Worm (Caenorhabditis elegans) whole organism, L1 larva: Measurements from ENCODE around the gene F38G1.3.

ENCODE experiments used
- C34B4.2 ChIP-seq: sonication (generic microtip); optimal IDR thresholded peaks from 2 replicates; lab custom pipeline; 2017; ENCODE audit warnings: mild to moderate bottlenecking, missing genetic modification characterization, missing compliant biosample characterization
- ceh-8 ChIP-seq: fragments of 200-800 bp; sonication (Bioruptor generic); optimal IDR thresholded peaks from 2 replicates; lab custom pipeline; 2018; ENCODE audit warnings: mild to moderate bottlenecking, missing genetic modification characterization, moderate library complexity, missing compliant biosample characterization
- ceh-90 ChIP-seq: sonication (generic microtip); optimal IDR thresholded peaks from 2 replicates; lab custom pipeline; 2016; ENCODE audit warnings: missing genetic modification characterization, missing compliant biosample characterization
- dsc-1 ChIP-seq: sonication (generic microtip); optimal IDR thresholded peaks from 2 replicates; lab custom pipeline; 2016; ENCODE audit warnings: mild to moderate bottlenecking, missing genetic modification characterization, missing compliant biosample characterization
- fkh-8 ChIP-seq: sonication (generic microtip); optimal IDR thresholded peaks from 2 replicates; lab custom pipeline; 2016; ENCODE audit warnings: mild to moderate bottlenecking, missing genetic modification characterization, missing compliant biosample characterization
- hpl-2 ChIP-seq: fragments of 150-350 bp; optimal IDR thresholded peaks from 2 replicates; lab custom pipeline; 2014; ENCODE audit warnings: missing biosample characterization, missing genetic modification reagents, missing genetic modification characterization
- nhr-28 ChIP-seq: fragments of 150-350 bp; optimal IDR thresholded peaks from 2 replicates; lab custom pipeline; 2014; ENCODE audit warnings: missing biosample characterization, missing genetic modification characterization
- nhr-77 ChIP-seq: fragments of 150-350 bp; optimal IDR thresholded peaks from 2 replicates; lab custom pipeline; 2014; ENCODE audit warnings: missing biosample characterization, missing genetic modification characterization
- skn-1 ChIP-seq: fragments of 150-350 bp; optimal IDR thresholded peaks from 2 replicates; lab custom pipeline; 2014; ENCODE audit warnings: missing biosample characterization, missing genetic modification characterization
- snu-23 ChIP-seq: sonication (generic microtip); optimal IDR thresholded peaks from 2 replicates; lab custom pipeline; 2016; ENCODE audit warnings: missing genetic modification characterization, missing compliant biosample characterization
- sox-4 ChIP-seq: sonication (generic microtip); optimal IDR thresholded peaks from 2 replicates; lab custom pipeline; 2016; ENCODE audit warnings: missing genetic modification characterization, missing compliant biosample characterization
- unc-130 ChIP-seq: fragments of 150-350 bp; optimal IDR thresholded peaks from 2 replicates; lab custom pipeline; 2017; ENCODE audit warnings: missing biosample characterization, missing genetic modification characterization, inconsistent platforms
- unc-62 ChIP-seq: fragments of 150-350 bp; optimal IDR thresholded peaks from 2 replicates; lab custom pipeline; 2014; ENCODE audit warnings: missing biosample characterization, missing genetic modification reagents, missing genetic modification characterization
- unc-98 ChIP-seq: fragments of 200-800 bp; sonication (Bioruptor generic); IDR thresholded peaks from 2 replicates; pipeline ENCODE4 v1.3.6; 2022; ENCODE audit warnings: missing genetic modification characterization, missing compliant biosample characterization

F38G1.3 gene

ce11 chrX:527663-528062 lies 51.3 kb downstream of the F38G1.3 start:
- TF ChIP-seq nhr-28 (tag; lab: Kevin White, UChicago) (no peak), ceh-90 (tag; lab: Kevin White, UChicago) (no peak), unc-98 (no peak), fkh-8 (tag; lab: Kevin White, UChicago) (no peak), hpl-2 (GFP tag; lab: Kevin White, UChicago) (no peak), C34B4.2 (tag; lab: Kevin White, UChicago) (no peak), nhr-77 (no peak), dsc-1 (no peak), snu-23 (GFP tag; lab: Kevin White, UChicago) (no peak), unc-130 (tag; lab: Kevin White, UChicago) (no peak), sox-4 (tag; lab: Kevin White, UChicago) (no peak), unc-62 (GFP tag; lab: Kevin White, UChicago) (no peak), ceh-8 (GFP tag; lab: Kevin White, UChicago) (no peak), skn-1 (tag; lab: Kevin White, UChicago) (no peak)
